Fruit fly (Drosophila melanogaster): ENCODE data around the gene Phf7.

The Phf7 gene

DNA sequence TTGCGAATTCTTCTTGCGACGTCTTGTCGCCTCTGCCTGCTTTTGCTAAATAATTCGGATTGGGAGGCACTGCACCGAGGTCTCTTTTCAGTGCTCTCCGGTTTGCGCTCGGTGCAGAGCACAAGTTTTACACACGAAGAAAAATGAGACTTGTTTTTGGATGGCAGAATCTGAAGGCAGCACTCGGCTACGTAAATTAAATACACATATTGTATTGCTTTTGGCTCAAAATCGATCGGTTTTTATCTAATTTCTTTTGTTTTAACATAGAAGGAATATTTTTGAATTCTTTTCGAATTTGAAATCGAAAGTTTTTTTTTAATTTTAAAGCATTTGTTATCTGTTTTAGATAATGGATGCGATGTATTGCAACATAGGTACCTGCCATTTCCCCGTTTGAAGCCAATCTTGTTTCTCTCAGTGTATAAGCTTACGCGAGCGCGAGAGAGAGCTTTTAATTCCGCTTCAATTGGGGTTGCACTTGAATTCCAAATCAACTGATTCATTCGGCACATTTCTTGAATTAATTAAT is 7.9 kb upstream of the Phf7 start, which contains the start of gene AnxB10 (continued):
- 0 out of 2 replicates have a peak, but pooled peaks have one; percentile 23 for TF ChIP-seq E2f2 (GFP tag; IDR thresholded peaks at IDR 0.05)
- peak; percentile 36 for TF ChIP-seq CG5180 (GFP tag; optimal IDR thresholded peaks at IDR 0.05)
- no peak for TF ChIP-seq CG11456 (GFP tag; IDR thresholded peaks at IDR 0.05)
- TF ChIP-seq CG16815 (GFP tag; optimal IDR thresholded peaks at IDR 0.05) = no peak
- peak; percentile 26; the same call in 1 of the 3 replicates for TF ChIP-seq croc (GFP tag; conservative IDR thresholded peaks at IDR 0.05)
- peak; percentile 93 for TF ChIP-seq sens (GFP tag)
- peak; percentile 46; the same call in 1 of the 3 replicates for TF ChIP-seq CG34422 (GFP tag; IDR thresholded peaks at IDR 0.05)
- no peak for TF ChIP-seq luna (GFP tag; optimal IDR thresholded peaks at IDR 0.05)
- no peak for TF ChIP-seq Sry-β (GFP tag; optimal IDR thresholded peaks at IDR 0.05)
- peak; percentile 71 for TF ChIP-seq Sox102F (GFP tag; optimal IDR thresholded peaks at IDR 0.05)
- TF ChIP-seq Hand (GFP tag; optimal IDR thresholded peaks at IDR 0.05) = peak; percentile 7
- TF ChIP-seq Aef1 (GFP tag; IDR thresholded peaks at IDR 0.05) = peak; percentile 47; the same call in 2 of the 3 replicates
- peak; percentile 2 for TF ChIP-seq Usf (GFP tag; optimal IDR thresholded peaks at IDR 0.05)
- TF ChIP-seq CG11560 (tag; IDR thresholded peaks at IDR 0.05) = 0 out of 3 replicates have a peak, but pooled peaks have one; percentile 7
- no peak for TF ChIP-seq fd102C (GFP tag; optimal IDR thresholded peaks at IDR 0.05)
- TF ChIP-seq CG10543 (GFP tag; optimal IDR thresholded peaks at IDR 0.05) = no peak
- peak; percentile 33 for TF ChIP-seq en (GFP tag; optimal IDR thresholded peaks at IDR 0.05)
- peak; percentile 93 for TF ChIP-seq Drgx (GFP tag; IDR thresholded peaks at IDR 0.05)
- TF ChIP-seq dimm (GFP tag; IDR thresholded peaks at IDR 0.05) = no peak
- no peak for TF ChIP-seq CG9797 (GFP tag; optimal IDR thresholded peaks at IDR 0.05)
- TF ChIP-seq nom (GFP tag; optimal IDR thresholded peaks at IDR 0.05) = peak; percentile 86
- TF ChIP-seq CG2199 (GFP tag; IDR thresholded peaks at IDR 0.05) = no peak
- no peak for TF ChIP-seq NC2α (GFP tag; optimal IDR thresholded peaks at IDR 0.05)
- TF ChIP-seq cwo (GFP tag; optimal IDR thresholded peaks at IDR 0.05) = peak; percentile 58
- TF ChIP-seq chm (GFP tag; IDR thresholded peaks at IDR 0.05) = no peak
- TF ChIP-seq CG18476 (GFP tag; optimal IDR thresholded peaks at IDR 0.05) = peak; percentile 52
- no peak for TF ChIP-seq usp (GFP tag; optimal IDR thresholded peaks at IDR 0.05)
- peak; percentile 64 for TF ChIP-seq Blimp-1 (GFP tag; optimal IDR thresholded peaks at IDR 0.05)
- TF ChIP-seq tio (GFP tag; optimal IDR thresholded peaks at IDR 0.05) = no peak
- peak; percentile 33 for TF ChIP-seq CG6765 (GFP tag; optimal IDR thresholded peaks at IDR 0.05)
- peak; percentile 59; the same call in 1 of the 3 replicates for TF ChIP-seq CG11695 (GFP tag; IDR thresholded peaks at IDR 0.05)
- TF ChIP-seq unc-4 (GFP tag; IDR thresholded peaks at IDR 0.05; ENCODE audit: partially characterized antibody) = no peak
- TF ChIP-seq CG13775 (GFP tag; optimal IDR thresholded peaks at IDR 0.05) = peak; percentile 50
- no peak for TF ChIP-seq CG18619 (GFP tag; optimal IDR thresholded peaks at IDR 0.05)
- peak; percentile 61 for TF ChIP-seq CG2712 (tag; optimal IDR thresholded peaks at IDR 0.05)
- no peak for TF ChIP-seq tx (GFP tag; optimal IDR thresholded peaks at IDR 0.05)
- TF ChIP-seq CG4282 (GFP tag; optimal IDR thresholded peaks at IDR 0.05) = no peak
- TF ChIP-seq CG6854 (GFP tag; optimal IDR thresholded peaks at IDR 0.05) = peak; percentile 60
- TF ChIP-seq slou (GFP tag; optimal IDR thresholded peaks at IDR 0.05) = no peak
- TF ChIP-seq tgo (GFP tag; IDR thresholded peaks at IDR 0.05) = peak; percentile 68
- no peak for TF ChIP-seq pzg (GFP tag; optimal IDR thresholded peaks at IDR 0.05)
- no peak for TF ChIP-seq CG1024 (GFP tag; IDR thresholded peaks at IDR 0.05)
- no peak for TF ChIP-seq klu (GFP tag; IDR thresholded peaks at IDR 0.05)
- TF ChIP-seq pb (GFP tag; optimal IDR thresholded peaks at IDR 0.05) = peak; percentile 33
- TF ChIP-seq CG14965 (GFP tag; optimal IDR thresholded peaks at IDR 0.05; ENCODE audit: borderline replicate concordance) = no peak
- TF ChIP-seq pum (GFP tag; optimal IDR thresholded peaks at IDR 0.05) = peak; percentile 27
- TF ChIP-seq CG8089 (GFP tag; optimal IDR thresholded peaks at IDR 0.05) = peak; percentile 35
- TF ChIP-seq YL-1 (GFP tag; optimal IDR thresholded peaks at IDR 0.05) = no peak
- no peak for TF ChIP-seq ac (GFP tag; optimal IDR thresholded peaks at IDR 0.05)
- TF ChIP-seq NFAT (GFP tag; IDR thresholded peaks at IDR 0.05) = no peak
- TF ChIP-seq sob (GFP tag; IDR thresholded peaks at IDR 0.05) = peak; percentile 56; the same call in 1 of the 2 replicates
